Worm (Caenorhabditis elegans) whole organism, L4 larva: ENCODE results near the gene cyp-34A1.

ENCODE experiments used
- F37D6.2 ChIP-seq: sonication (generic microtip); optimal IDR thresholded peaks from 2 replicates; lab custom pipeline; 2016; ENCODE audit warnings: mild to moderate bottlenecking, missing genetic modification characterization, missing compliant biosample characterization
- F44E2.7 ChIP-seq: fragments of 200-800 bp; sonication (Bioruptor generic); IDR thresholded peaks from 2 replicates; pipeline ENCODE4 v2.1.2; 2022; ENCODE audit warnings: missing genetic modification characterization, missing compliant biosample characterization
- T20F7.1 ChIP-seq: fragments of 200-800 bp; sonication (Bioruptor generic); optimal IDR thresholded peaks from 2 replicates; lab custom pipeline; 2018; ENCODE audit warnings: mild to moderate bottlenecking, missing genetic modification characterization, missing compliant biosample characterization
- Y105C5A.15 ChIP-seq: fragments of 200-800 bp; sonication (Bioruptor generic); IDR thresholded peaks from 2 replicates; pipeline ENCODE4 v1.3.6; 2022; ENCODE audit warnings: missing genetic modification characterization, missing compliant biosample characterization
- ama-1 ChIP-seq: fragments of 150-350 bp; optimal IDR thresholded peaks from 2 replicates; lab custom pipeline; 2014; ENCODE audit warnings: inconsistent platforms, mixed read lengths
- arid-1 ChIP-seq: fragments of 200-800 bp; sonication (Bioruptor generic); conservative IDR thresholded peaks from 2 replicates; pipeline ENCODE4 v1.3.6; 2022; ENCODE audit warnings: missing genetic modification reagents, missing genetic modification characterization, missing compliant biosample characterization
- ceh-32 ChIP-seq: sonication (generic microtip); optimal IDR thresholded peaks from 2 replicates; lab custom pipeline; 2016; ENCODE audit warnings: mild to moderate bottlenecking, missing genetic modification characterization, missing compliant biosample characterization; ENCODE audit not compliant: poor library complexity
- ceh-44 ChIP-seq: fragments of 200-800 bp; sonication (Bioruptor generic); IDR thresholded peaks from 2 replicates; pipeline ENCODE4 v1.3.6; 2022; ENCODE audit warnings: missing genetic modification reagents, missing genetic modification characterization, missing compliant biosample characterization
- cey-2 ChIP-seq: sonication (generic microtip); optimal IDR thresholded peaks from 3 replicates; lab custom pipeline; 2017; ENCODE audit warnings: missing genetic modification characterization, mild to moderate bottlenecking, missing compliant biosample characterization, antibody characterized with exemption, borderline replicate concordance; ENCODE audit not compliant: insufficient read depth
- ctbp-1 ChIP-seq: fragments of 200-800 bp; sonication (Bioruptor generic); IDR thresholded peaks from 2 replicates; pipeline ENCODE4 v1.3.6; 2022; ENCODE audit warnings: missing genetic modification reagents, missing genetic modification characterization, missing compliant biosample characterization
- daf-16 ChIP-seq, 3 experiments: sonication (generic microtip); optimal IDR thresholded peaks; 2 replicates each; lab custom pipeline; 2016 to 2017; ENCODE audit warnings: missing genetic modification characterization in 3 of 3, missing genetic modification reagents in 3 of 3, mild to moderate bottlenecking in 2 of 3, missing compliant biosample characterization in 2 of 3, missing biosample characterization in 1 of 3, moderate library complexity in 1 of 3
- daf-8 ChIP-seq: fragments of 200-800 bp; sonication (Bioruptor generic); IDR thresholded peaks from 2 replicates; pipeline ENCODE4 v1.3.6; 2022; ENCODE audit warnings: missing genetic modification characterization, missing compliant biosample characterization
- dmd-8 ChIP-seq: fragments of 200-800 bp; sonication (Bioruptor generic); IDR thresholded peaks from 2 replicates; pipeline ENCODE4 v1.3.6; 2022; ENCODE audit warnings: missing genetic modification characterization, missing compliant biosample characterization
- dve-1 ChIP-seq: sonication (generic microtip); optimal IDR thresholded peaks from 2 replicates; lab custom pipeline; 2017; ENCODE audit warnings: antibody characterized with exemption, mild to moderate bottlenecking, missing genetic modification characterization, missing compliant biosample characterization; ENCODE audit not compliant: insufficient read depth
- gei-8 ChIP-seq: fragments of 200-800 bp; sonication (Bioruptor generic); optimal IDR thresholded peaks from 2 replicates; lab custom pipeline; 2018; ENCODE audit warnings: mild to moderate bottlenecking, missing genetic modification characterization, missing compliant biosample characterization
- lin-15B ChIP-seq: fragments of 150-350 bp; sonication (generic microtip); optimal IDR thresholded peaks from 3 replicates; lab custom pipeline; 2014; ENCODE audit warnings: missing biosample characterization, missing genetic modification characterization
- lin-29 ChIP-seq: fragments of 200-800 bp; sonication (Bioruptor generic); IDR thresholded peaks from 2 replicates; pipeline ENCODE4 v1.3.6; 2022; ENCODE audit warnings: missing genetic modification reagents, missing genetic modification characterization, missing compliant biosample characterization
- lin-38 ChIP-seq: fragments of 200-800 bp; sonication (Bioruptor generic); IDR thresholded peaks from 2 replicates; pipeline ENCODE4 v1.3.6; 2022; ENCODE audit warnings: missing genetic modification reagents, missing genetic modification characterization, missing compliant biosample characterization
- lsy-2 ChIP-seq, 2 experiments: fragments of 150-350 bp in 1 of 2; sonication (generic microtip) in 1 of 2; optimal IDR thresholded peaks; 2 replicates each; lab custom pipeline; 2014 to 2017; ENCODE audit warnings: missing biosample characterization in 2 of 2, missing genetic modification characterization in 2 of 2
- mdl-1 ChIP-seq, 2 experiments: fragments of 150-350 bp in 1 of 2; sonication (generic microtip) in 1 of 2; optimal IDR thresholded peaks; 2 replicates each; lab custom pipeline; 2014 to 2017; ENCODE audit warnings: missing biosample characterization in 2 of 2, missing genetic modification characterization in 2 of 2
- mep-1 ChIP-seq: fragments of 150-350 bp; sonication (generic microtip); optimal IDR thresholded peaks from 3 replicates; lab custom pipeline; 2014; ENCODE audit warnings: missing biosample characterization, missing genetic modification characterization
- nhr-237 ChIP-seq: sonication (generic microtip); optimal IDR thresholded peaks from 2 replicates; lab custom pipeline; 2017; ENCODE audit warnings: missing biosample characterization, missing genetic modification characterization
- nhr-41 ChIP-seq: fragments of 200-800 bp; sonication (Bioruptor generic); IDR thresholded peaks from 2 replicates; pipeline ENCODE4 v1.3.6; 2022; ENCODE audit warnings: missing genetic modification reagents, missing genetic modification characterization, missing compliant biosample characterization
- nhr-42 ChIP-seq: fragments of 200-800 bp; sonication (Bioruptor generic); IDR thresholded peaks from 2 replicates; pipeline ENCODE4 v1.3.6; 2022; ENCODE audit warnings: missing genetic modification characterization, missing compliant biosample characterization
- pqm-1 ChIP-seq: sonication (generic microtip); optimal IDR thresholded peaks from 2 replicates; lab custom pipeline; 2017; ENCODE audit warnings: missing biosample characterization, missing genetic modification characterization
- saeg-2 ChIP-seq: fragments of 200-800 bp; sonication (Bioruptor generic); IDR thresholded peaks from 2 replicates; pipeline ENCODE4 v1.3.6; 2022; ENCODE audit warnings: missing genetic modification reagents, missing genetic modification characterization, missing compliant biosample characterization
- sdz-12 ChIP-seq: fragments of 200-800 bp; sonication (Bioruptor generic); optimal IDR thresholded peaks from 2 replicates; lab custom pipeline; 2018; ENCODE audit warnings: mild to moderate bottlenecking, missing genetic modification characterization, missing compliant biosample characterization
- spr-3 ChIP-seq: fragments of 200-800 bp; sonication (Bioruptor generic); optimal IDR thresholded peaks from 2 replicates; lab custom pipeline; 2018; ENCODE audit warnings: mild to moderate bottlenecking, missing genetic modification characterization, missing compliant biosample characterization
- unc-130 ChIP-seq: sonication (generic microtip); optimal IDR thresholded peaks from 2 replicates; lab custom pipeline; 2016; ENCODE audit warnings: missing genetic modification reagents, missing genetic modification characterization, missing compliant biosample characterization
- vab-7 ChIP-seq: fragments of 200-800 bp; sonication (Bioruptor generic); IDR thresholded peaks from 2 replicates; pipeline ENCODE4 v1.3.6; 2022; ENCODE audit warnings: missing genetic modification reagents, missing genetic modification characterization, missing compliant biosample characterization
- zag-1 ChIP-seq: fragments of 150-350 bp; optimal IDR thresholded peaks from 2 replicates; lab custom pipeline; 2014; ENCODE audit warnings: missing biosample characterization, missing genetic modification characterization
- zfp-2 ChIP-seq: sonication (generic microtip); optimal IDR thresholded peaks from 2 replicates; lab custom pipeline; 2016; ENCODE audit warnings: mild to moderate bottlenecking, missing genetic modification characterization, missing compliant biosample characterization
- zip-2 ChIP-seq: fragments of 150-350 bp; optimal IDR thresholded peaks from 2 replicates; lab custom pipeline; 2014; ENCODE audit warnings: missing biosample characterization, missing genetic modification characterization
- ztf-11 ChIP-seq: fragments of 150-350 bp; optimal IDR thresholded peaks from 2 replicates; lab custom pipeline; 2014; ENCODE audit warnings: missing biosample characterization, missing genetic modification characterization

The cyp-34A1 gene

ce11 chrV:15310780-15311179, 23.0 kb upstream of the cyp-34A1 start, which contains the start of gene irld-62:
TSS of gene irld-62 (plus strand) at chrV:15311080.
- no peak for TF ChIP-seq mdl-1 (tag; optimal IDR thresholded peaks at IDR 0.05; lab: Kevin White, UChicago)
- TF ChIP-seq mep-1 (tag; lab: Kevin White, UChicago): no peak
- TF ChIP-seq gei-8 (GFP tag; lab: Kevin White, UChicago): no peak
- no peak for TF ChIP-seq lsy-2 (tag; optimal IDR thresholded peaks at IDR 0.05; lab: Kevin White, UChicago)
- no peak for TF ChIP-seq dve-1 (tag; lab: Kevin White, UChicago)
- no peak for TF ChIP-seq daf-16 (GFP tag; optimal IDR thresholded peaks at IDR 0.05; lab: Kevin White, UChicago)
- no peak for TF ChIP-seq daf-16 (tag; optimal IDR thresholded peaks at IDR 0.05; lab: Kevin White, UChicago)
- no peak for TF ChIP-seq cey-2 (tag; lab: Kevin White, UChicago)
- no peak for TF ChIP-seq lin-38 (GFP tag; lab: Robert Waterston, UW)
- no peak for TF ChIP-seq pqm-1 (tag; lab: Kevin White, UChicago)
- TF ChIP-seq dmd-8 (GFP tag; lab: Robert Waterston, UW): no peak
- no peak for TF ChIP-seq nhr-237 (tag; lab: Kevin White, UChicago)
- no peak for TF ChIP-seq unc-130
- no peak for TF ChIP-seq sdz-12 (GFP tag; lab: Kevin White, UChicago)
- no peak for TF ChIP-seq zfp-2 (tag; lab: Kevin White, UChicago)

ce11 chrV:15309011-15309410, 21.3 kb upstream of the cyp-34A1 start, which contains the start of gene srz-10:
TSS of gene srz-10 (minus strand) at chrV:15309098.
- TF ChIP-seq ceh-44 (GFP tag; lab: Robert Waterston, UW) (no peak), Y105C5A.15 (no peak), dve-1 (tag; lab: Kevin White, UChicago) (no peak), vab-7 (no peak), daf-8 (GFP tag; lab: Robert Waterston, UW) (no peak), arid-1 (GFP tag; lab: Robert Waterston, UW) (no peak), nhr-42 (GFP tag; lab: Robert Waterston, UW) (no peak)

- TF ChIP-seq nhr-41 (GFP tag; lab: Robert Waterston, UW) (no peak), zag-1 (tag; lab: Kevin White, UChicago) (no peak)
These were observed 19.0 kb upstream of the cyp-34A1 start, which contains the start of gene T26H8.4 for ce11 chrV:15306745-15307144. TSS of gene T26H8.4 (minus strand) at chrV:15306845.

ce11 chrV:15305502-15305901, 17.7 kb upstream of the cyp-34A1 start, which contains the start of gene T26H8.5:
TSS of gene T26H8.5 (minus strand) at chrV:15305602.
- TF ChIP-seq T20F7.1 (GFP tag; lab: Kevin White, UChicago): no peak
- no peak for TF ChIP-seq arid-1 (GFP tag; lab: Robert Waterston, UW)
- no peak for TF ChIP-seq F44E2.7 (GFP tag; lab: Robert Waterston, UW)
- TF ChIP-seq lin-15B (tag; lab: Kevin White, UChicago): no peak
- no peak for TF ChIP-seq zip-2 (tag; lab: Kevin White, UChicago)
- TF ChIP-seq lin-29: no peak
- TF ChIP-seq spr-3 (GFP tag; lab: Kevin White, UChicago): no peak
- TF ChIP-seq ceh-32: no peak
- TF ChIP-seq ztf-11: no peak
- no peak for TF ChIP-seq ama-1 (lab: Kevin White, UChicago)
- TF ChIP-seq ctbp-1 (GFP tag; lab: Robert Waterston, UW): no peak
- no peak for TF ChIP-seq saeg-2 (GFP tag; lab: Robert Waterston, UW)
- TF ChIP-seq mep-1 (tag; lab: Kevin White, UChicago): no peak
- no peak for TF ChIP-seq F37D6.2
